Worm (Caenorhabditis elegans) whole organism, young adult: ENCODE data around the gene let-767.

Source experiments
- B0261.1 ChIP-seq: sonication (generic microtip); optimal IDR thresholded peaks from 2 replicates; lab custom pipeline; 2016; ENCODE audit warnings: mild to moderate bottlenecking, missing genetic modification characterization, moderate library complexity, missing compliant biosample characterization
- B0336.3 ChIP-seq: fragments of 200-800 bp; sonication (Bioruptor generic); IDR thresholded peaks from 2 replicates; pipeline ENCODE4 v1.3.6; 2022; ENCODE audit warnings: missing genetic modification characterization, missing compliant biosample characterization
- D2030.7 ChIP-seq: fragments of 200-800 bp; sonication (Bioruptor generic); IDR thresholded peaks from 2 replicates; pipeline ENCODE4 v1.3.6; 2022; ENCODE audit warnings: missing genetic modification reagents, missing genetic modification characterization, missing compliant biosample characterization
- F55B11.4 ChIP-seq: sonication (generic microtip); optimal IDR thresholded peaks from 2 replicates; lab custom pipeline; 2016; ENCODE audit warnings: missing compliant biosample characterization, missing genetic modification characterization, borderline replicate concordance; ENCODE audit not compliant: insufficient read depth
- T07F8.4 ChIP-seq: sonication (generic microtip); optimal IDR thresholded peaks from 2 replicates; lab custom pipeline; 2016; ENCODE audit warnings: mild to moderate bottlenecking, missing genetic modification characterization, moderate library complexity, missing compliant biosample characterization
- T26A5.8 ChIP-seq: sonication (generic microtip); optimal IDR thresholded peaks from 2 replicates; lab custom pipeline; 2016; ENCODE audit warnings: missing genetic modification characterization, missing compliant biosample characterization
- Y95B8A.8 ChIP-seq: fragments of 200-800 bp; sonication (Bioruptor generic); IDR thresholded peaks from 2 replicates; pipeline ENCODE4 v1.3.6; 2022; ENCODE audit warnings: missing genetic modification reagents, missing genetic modification characterization, missing compliant biosample characterization
- akir-1 ChIP-seq: fragments of 200-800 bp; sonication (Bioruptor generic); optimal IDR thresholded peaks from 2 replicates; lab custom pipeline; 2018; ENCODE audit warnings: mild to moderate bottlenecking, missing genetic modification characterization, moderate library complexity, missing compliant biosample characterization
- atf-7 ChIP-seq: sonication (generic microtip); optimal IDR thresholded peaks from 2 replicates; lab custom pipeline; 2017; ENCODE audit warnings: mild to moderate bottlenecking, missing genetic modification characterization, missing compliant biosample characterization
- attf-6 ChIP-seq: fragments of 200-800 bp; sonication (Bioruptor generic); IDR thresholded peaks from 2 replicates; pipeline ENCODE4 v1.3.6; 2022; ENCODE audit warnings: missing genetic modification reagents, missing genetic modification characterization, missing compliant biosample characterization
- cebp-1 ChIP-seq, 2 experiments: fragments of 200-800 bp in 1 of 2; sonication (Bioruptor generic) in 1 of 2; sonication (generic microtip) in 1 of 2; IDR thresholded peaks in 1 of 2; optimal IDR thresholded peaks in 1 of 2; 2 replicates each; pipeline versions ENCODE4 v1.3.6 to Lab custom; 2017 to 2022; ENCODE audit warnings: missing compliant biosample characterization in 2 of 2, missing genetic modification characterization in 2 of 2, mild to moderate bottlenecking in 1 of 2, missing genetic modification reagents in 1 of 2, moderate library complexity in 1 of 2
- ceh-100 ChIP-seq: fragments of 200-800 bp; sonication (Bioruptor generic); IDR thresholded peaks from 2 replicates; pipeline ENCODE4 v1.3.6; 2022; ENCODE audit warnings: missing genetic modification reagents, missing genetic modification characterization, missing compliant biosample characterization
- ceh-58 ChIP-seq: fragments of 200-800 bp; sonication (Bioruptor generic); IDR thresholded peaks from 2 replicates; pipeline ENCODE4 v1.3.6; 2022; ENCODE audit warnings: missing genetic modification characterization, missing compliant biosample characterization
- ceh-79 ChIP-seq: sonication (generic microtip); optimal IDR thresholded peaks from 2 replicates; lab custom pipeline; 2017; ENCODE audit warnings: mild to moderate bottlenecking, missing genetic modification characterization, missing compliant biosample characterization
- ceh-91 ChIP-seq: fragments of 200-800 bp; sonication (Bioruptor generic); IDR thresholded peaks from 2 replicates; pipeline ENCODE4 v1.3.6; 2022; ENCODE audit warnings: missing genetic modification reagents, missing genetic modification characterization, missing compliant biosample characterization
- chd-7 ChIP-seq: sonication (generic microtip); optimal IDR thresholded peaks from 2 replicates; lab custom pipeline; 2016; ENCODE audit warnings: mild to moderate bottlenecking, missing genetic modification characterization, moderate library complexity, missing compliant biosample characterization
- die-1 ChIP-seq: sonication (generic microtip); optimal IDR thresholded peaks from 2 replicates; lab custom pipeline; 2016; ENCODE audit warnings: missing genotype, mild to moderate bottlenecking, missing genetic modification characterization, missing compliant biosample characterization
- dox-1 ChIP-seq: fragments of 200-800 bp; sonication (Bioruptor generic); IDR thresholded peaks from 2 replicates; pipeline ENCODE4 v1.3.6; 2022; ENCODE audit warnings: missing genetic modification reagents, missing genetic modification characterization, missing compliant biosample characterization
- dpff-1 ChIP-seq: sonication (generic microtip); optimal IDR thresholded peaks from 2 replicates; lab custom pipeline; 2017; ENCODE audit warnings: mild to moderate bottlenecking, missing genetic modification characterization, missing compliant biosample characterization
- egl-18 ChIP-seq: fragments of 200-800 bp; sonication (Bioruptor generic); IDR thresholded peaks from 2 replicates; pipeline ENCODE4 v1.3.6; 2022; ENCODE audit warnings: missing genetic modification reagents, missing genetic modification characterization, missing compliant biosample characterization
- egl-44 ChIP-seq: fragments of 200-800 bp; sonication (Bioruptor generic); IDR thresholded peaks from 2 replicates; pipeline ENCODE4 v1.3.6; 2022; ENCODE audit warnings: missing genetic modification reagents, missing genetic modification characterization, missing compliant biosample characterization
- hlh-26 ChIP-seq: fragments of 200-800 bp; sonication (Bioruptor generic); conservative IDR thresholded peaks from 2 replicates; pipeline ENCODE4 v1.3.6; 2022; ENCODE audit warnings: missing genetic modification reagents, missing genetic modification characterization, missing compliant biosample characterization
- hmg-1.2 ChIP-seq: fragments of 200-800 bp; sonication (Bioruptor generic); IDR thresholded peaks from 2 replicates; pipeline ENCODE4 v1.3.6; 2022; ENCODE audit warnings: missing genetic modification reagents, missing genetic modification characterization, missing compliant biosample characterization
- madf-8 ChIP-seq: fragments of 200-800 bp; sonication (Bioruptor generic); conservative IDR thresholded peaks from 2 replicates; pipeline ENCODE4 v1.3.6; 2022; ENCODE audit warnings: missing genetic modification reagents, missing genetic modification characterization, missing compliant biosample characterization
- mel-28 ChIP-seq: sonication (generic microtip); optimal IDR thresholded peaks from 2 replicates; lab custom pipeline; 2016; ENCODE audit warnings: borderline replicate concordance, mild to moderate bottlenecking, missing genetic modification characterization, missing compliant biosample characterization
- mes-4 ChIP-seq: sonication (generic microtip); optimal IDR thresholded peaks from 2 replicates; lab custom pipeline; 2016; ENCODE audit warnings: missing genotype, missing genetic modification characterization, missing compliant biosample characterization
- mxl-1 ChIP-seq: sonication (generic microtip); optimal IDR thresholded peaks from 2 replicates; lab custom pipeline; 2016; ENCODE audit warnings: missing genetic modification characterization, missing compliant biosample characterization
- nhr-120 ChIP-seq: fragments of 200-800 bp; sonication (Bioruptor generic); IDR thresholded peaks from 2 replicates; pipeline ENCODE4 v1.3.6; 2022; ENCODE audit warnings: missing genetic modification characterization, missing compliant biosample characterization
- nhr-179 ChIP-seq: sonication (generic microtip); optimal IDR thresholded peaks from 2 replicates; lab custom pipeline; 2016; ENCODE audit warnings: mild to moderate bottlenecking, missing genetic modification characterization, missing compliant biosample characterization
- nhr-27 ChIP-seq: fragments of 200-800 bp; sonication (Bioruptor generic); optimal IDR thresholded peaks from 2 replicates; lab custom pipeline; 2018; ENCODE audit warnings: mild to moderate bottlenecking, missing genetic modification characterization, moderate library complexity, missing compliant biosample characterization
- nhr-80 ChIP-seq: sonication (generic microtip); optimal IDR thresholded peaks from 2 replicates; lab custom pipeline; 2016; ENCODE audit warnings: missing genetic modification characterization, missing compliant biosample characterization
- pbrm-1 ChIP-seq: fragments of 200-800 bp; sonication (Bioruptor generic); IDR thresholded peaks from 2 replicates; pipeline ENCODE4 v1.3.6; 2022; ENCODE audit warnings: missing genetic modification reagents, missing genetic modification characterization, missing compliant biosample characterization
- pha-4 ChIP-seq: fragments of 150-350 bp; sonication (generic microtip); optimal IDR thresholded peaks from 2 replicates; lab custom pipeline; 2014; ENCODE audit warnings: missing biosample characterization, missing genetic modification reagents, missing genetic modification characterization
- rec-8 ChIP-seq, 2 experiments: sonication (generic microtip); optimal IDR thresholded peaks; 2 replicates each; lab custom pipeline; 2016; ENCODE audit warnings: mild to moderate bottlenecking in 2 of 2, missing genetic modification characterization in 2 of 2, missing genetic modification reagents in 2 of 2, missing genotype in 2 of 2, missing biosample characterization in 1 of 2, missing compliant biosample characterization in 1 of 2, moderate library complexity in 1 of 2
- snpc-1.3 ChIP-seq: sonication (generic microtip); optimal IDR thresholded peaks from 2 replicates; lab custom pipeline; 2017; ENCODE audit warnings: missing genetic modification characterization, mild to moderate bottlenecking, missing compliant biosample characterization, antibody characterized with exemption, moderate library complexity, missing genotype, missing genetic modification reagents; ENCODE audit not compliant: insufficient read depth
- somi-1 ChIP-seq: fragments of 200-800 bp; sonication (Bioruptor generic); optimal IDR thresholded peaks from 2 replicates; lab custom pipeline; 2018; ENCODE audit warnings: mild to moderate bottlenecking, missing genetic modification characterization, missing compliant biosample characterization
- sptf-2 ChIP-seq: fragments of 200-800 bp; sonication (Bioruptor generic); optimal IDR thresholded peaks from 2 replicates; lab custom pipeline; 2018; ENCODE audit warnings: mild to moderate bottlenecking, missing genetic modification characterization, missing compliant biosample characterization
- tbx-9 ChIP-seq: sonication (generic microtip); optimal IDR thresholded peaks from 2 replicates; lab custom pipeline; 2016; ENCODE audit warnings: borderline replicate concordance, missing genetic modification characterization, inconsistent platforms, missing compliant biosample characterization
- unc-130 ChIP-seq: sonication (generic microtip); optimal IDR thresholded peaks from 2 replicates; lab custom pipeline; 2016; ENCODE audit warnings: missing genetic modification reagents, missing genetic modification characterization, missing compliant biosample characterization
- zfh-2 ChIP-seq: fragments of 200-800 bp; sonication (Bioruptor generic); conservative IDR thresholded peaks from 2 replicates; pipeline ENCODE4 v1.3.6; 2022; ENCODE audit warnings: missing genetic modification reagents, missing genetic modification characterization, missing compliant biosample characterization
- ztf-18 ChIP-seq: sonication (generic microtip); optimal IDR thresholded peaks from 2 replicates; lab custom pipeline; 2016; ENCODE audit warnings: missing genotype, mild to moderate bottlenecking, missing genetic modification characterization, missing compliant biosample characterization
- ztf-28 ChIP-seq: fragments of 200-800 bp; sonication (Bioruptor generic); IDR thresholded peaks from 2 replicates; pipeline ENCODE4 v1.3.6; 2022; ENCODE audit warnings: missing genetic modification reagents, missing genetic modification characterization, missing compliant biosample characterization
- ztf-6 ChIP-seq: fragments of 200-800 bp; sonication (Bioruptor generic); IDR thresholded peaks from 2 replicates; pipeline ENCODE4 v1.3.6; 2022; ENCODE audit warnings: missing genetic modification reagents, missing genetic modification characterization, missing compliant biosample characterization

The let-767 gene

ce11 chrIII:6356007-6356406 lies 16.2 kb upstream of the let-767 start:
- TF ChIP-seq ceh-79 (tag; lab: Kevin White, UChicago) (no peak), B0336.3 (GFP tag; lab: Robert Waterston, UW) (no peak), Y95B8A.8 (GFP tag; lab: Robert Waterston, UW) (no peak), die-1 (no peak), akir-1 (GFP tag; lab: Kevin White, UChicago) (no peak), dpff-1 (tag; lab: Kevin White, UChicago) (no peak), somi-1 (GFP tag; lab: Kevin White, UChicago) (no peak), cebp-1 (GFP tag; IDR thresholded peaks at IDR 0.05; lab: Robert Waterston, UW) (0 out of 2 replicates have a peak, but pooled peaks have one; percentile 19), cebp-1 (tag; optimal IDR thresholded peaks at IDR 0.05; lab: Kevin White, UChicago) (no peak), nhr-179 (tag; lab: Kevin White, UChicago) (no peak)
- TF ChIP-seq, all 124 proteins: peak for 1

ce11 chrIII:6355359-6355758 lies 15.6 kb upstream of the let-767 start:
- TF ChIP-seq mes-4 (tag; lab: Kevin White, UChicago) (no peak), nhr-80 (tag; lab: Kevin White, UChicago) (no peak), egl-18 (no peak), ztf-28 (GFP tag; lab: Robert Waterston, UW) (no peak), pha-4 (tag; lab: Kevin White, UChicago) (no peak), nhr-27 (tag; lab: Kevin White, UChicago) (no peak), F55B11.4 (no peak), ceh-100 (GFP tag; lab: Robert Waterston, UW) (no peak), mxl-1 (tag; lab: Kevin White, UChicago) (no peak), dox-1 (no peak), tbx-9 (tag; lab: Kevin White, UChicago) (no peak), rec-8 (tag; optimal IDR thresholded peaks at IDR 0.05; lab: Kevin White, UChicago) (no peak), attf-6 (GFP tag; lab: Robert Waterston, UW) (no peak), unc-130 (GFP tag; lab: Kevin White, UChicago) (no peak)
- TF ChIP-seq, all 124 proteins: peak for 0

ce11 chrIII:6353084-6353483 lies 13.3 kb upstream of the let-767 start, which contains the start of gene akap-1:
akap-1 (plus strand) TSS chrIII:6353384.
- TF ChIP-seq rec-8 (tag; optimal IDR thresholded peaks at IDR 0.05; lab: Kevin White, UChicago) (no peak), T07F8.4 (tag; lab: Kevin White, UChicago) (no peak), hmg-1.2 (GFP tag; lab: Robert Waterston, UW) (no peak), ceh-58 (no peak), sptf-2 (GFP tag; lab: Kevin White, UChicago) (no peak), snpc-1.3 (tag; lab: Kevin White, UChicago) (no peak), madf-8 (GFP tag; lab: Robert Waterston, UW) (no peak), mel-28 (tag; lab: Kevin White, UChicago) (no peak), B0261.1 (tag; lab: Kevin White, UChicago) (no peak), D2030.7 (GFP tag; lab: Robert Waterston, UW) (no peak), ztf-6 (GFP tag; lab: Robert Waterston, UW) (no peak), T26A5.8 (no peak)

- TF ChIP-seq pbrm-1 (no peak), hlh-26 (GFP tag; lab: Robert Waterston, UW) (no peak), zfh-2 (GFP tag; lab: Robert Waterston, UW) (no peak), nhr-120 (GFP tag; lab: Robert Waterston, UW) (no peak), ceh-91 (GFP tag; lab: Robert Waterston, UW) (no peak), chd-7 (tag; lab: Kevin White, UChicago) (peak; percentile 29), egl-44 (no peak), T26A5.8 (no peak), ztf-18 (no peak), atf-7 (peak; percentile 6)
- TF ChIP-seq, all 124 proteins: peak for 2
Observed at ce11 chrIII:6352459-6352858, 12.7 kb upstream of the let-767 start.
